Fruit fly (Drosophila melanogaster) Kc167 (cell line): ENCODE results near the gene CG10211.

Experiments used
- Myc ChIP-seq: fragments of >200 bp; optimal IDR thresholded peaks from 2 replicates; lab custom pipeline; 2017; ENCODE audit warnings: missing external identifiers
- Sin3A ChIP-seq: fragments of >200 bp; optimal IDR thresholded peaks from 2 replicates; lab custom pipeline; 2018; ENCODE audit warnings: missing external identifiers
- h ChIP-seq: fragments of >200 bp; optimal IDR thresholded peaks from 3 replicates; lab custom pipeline; 2018; ENCODE audit warnings: missing external identifiers
- insv ChIP-seq: fragments of >200 bp; optimal IDR thresholded peaks from 3 replicates; lab custom pipeline; 2018; ENCODE audit warnings: missing external identifiers
- psq ChIP-seq: fragments of >200 bp; optimal IDR thresholded peaks from 2 replicates; lab custom pipeline; 2017; ENCODE audit warnings: missing external identifiers
- ttk ChIP-seq: sonication (Bioruptor generic); optimal IDR thresholded peaks from 2 replicates; lab custom pipeline; 2017; ENCODE audit warnings: missing external identifiers

- TF ChIP-seq Myc (lab: Kevin White, UChicago): no peak
- no peak for TF ChIP-seq psq (lab: Kevin White, UChicago)
- TF ChIP-seq h (lab: Kevin White, UChicago): no peak
- TF ChIP-seq Sin3A: no peak
- no peak for TF ChIP-seq insv (lab: Kevin White, UChicago)
- no peak for TF ChIP-seq ttk (lab: Kevin White, UChicago)
Observed at dm6 chr2L:18481746-18482145, 35.5 kb upstream of the CG10211 start.
